Worm (Caenorhabditis elegans): Measurements from ENCODE around the gene pho-10.

- TF ChIP-seq him-1 (tag; optimal IDR thresholded peaks at IDR 0.05) = no peak
- TF ChIP-seq dao-5 (tag; optimal IDR thresholded peaks at IDR 0.05) = no peak
Measured at ce11 chrII:9938877-9939276, 18.5 kb upstream of the pho-10 start, which contains the start of the genes C05C10.7 and C05C10.5.

Measured in whole organism, L4/young adult.